Fruit fly (Drosophila melanogaster) whole organism, embryonic: Measurements from ENCODE around the gene CenB1A.

ENCODE experiments used
- Asciz ChIP-seq: fragments of 200-800 bp; sonication (Bioruptor generic); optimal IDR thresholded peaks from 2 replicates; lab custom pipeline; 2017; ENCODE audit warnings: missing biosample characterization, mild to moderate bottlenecking, missing genetic modification characterization, missing genetic modification reagents
- B-H2 ChIP-seq: fragments of 200-800 bp; sonication (Bioruptor generic); optimal IDR thresholded peaks from 2 replicates; lab custom pipeline; 2018; ENCODE audit warnings: missing biosample characterization, mild to moderate bottlenecking, missing genetic modification characterization
- BtbVII ChIP-seq: fragments of 200-800 bp; sonication (Bioruptor generic); optimal IDR thresholded peaks from 3 replicates; lab custom pipeline; 2017; ENCODE audit warnings: missing biosample characterization, mild to moderate bottlenecking, missing genetic modification characterization
- Bteb2 ChIP-seq: fragments of 200-800 bp; sonication (Bioruptor generic); optimal IDR thresholded peaks from 2 replicates; lab custom pipeline; 2016; ENCODE audit warnings: missing biosample characterization, missing genetic modification characterization
- CG10959 ChIP-seq: fragments of 200-800 bp; sonication (Bioruptor generic); IDR thresholded peaks from 2 replicates; pipeline ENCODE4 v1.3.6; 2022; ENCODE audit warnings: missing biosample characterization, missing genetic modification characterization
- CG11504 ChIP-seq: fragments of 200-800 bp; sonication (Bioruptor generic); optimal IDR thresholded peaks from 3 replicates; lab custom pipeline; 2019; ENCODE audit warnings: missing biosample characterization, mild to moderate bottlenecking, missing genetic modification characterization, moderate library complexity
- CG12299 ChIP-seq: fragments of 200-800 bp; sonication (Bioruptor generic); optimal IDR thresholded peaks from 2 replicates; lab custom pipeline; 2018; ENCODE audit warnings: missing biosample characterization, mild to moderate bottlenecking, missing genetic modification characterization
- CG12769 ChIP-seq: fragments of 200-800 bp; sonication (Bioruptor generic); optimal IDR thresholded peaks from 2 replicates; lab custom pipeline; 2019; ENCODE audit warnings: missing biosample characterization, mild to moderate bottlenecking, missing genetic modification characterization, moderate library complexity
- CG13894 ChIP-seq: fragments of 200-800 bp; sonication (Bioruptor generic); optimal IDR thresholded peaks from 3 replicates; lab custom pipeline; 2018; ENCODE audit warnings: missing biosample characterization, mild to moderate bottlenecking, missing genetic modification characterization, moderate library complexity
- CG14667 ChIP-seq: fragments of 200-800 bp; sonication (Bioruptor generic); IDR thresholded peaks from 2 replicates; pipeline ENCODE4 v1.3.6; 2022; ENCODE audit warnings: missing biosample characterization, missing genetic modification characterization
- CG15011 ChIP-seq: fragments of 200-800 bp; sonication (Bioruptor generic); optimal IDR thresholded peaks from 3 replicates; lab custom pipeline; 2018; ENCODE audit warnings: missing biosample characterization, mild to moderate bottlenecking, missing genetic modification characterization
- CG15514 ChIP-seq: fragments of 200-800 bp; sonication (Bioruptor generic); optimal IDR thresholded peaks from 3 replicates; lab custom pipeline; 2017; ENCODE audit warnings: missing biosample characterization, missing genetic modification characterization, mild to moderate bottlenecking, moderate library complexity, missing genetic modification reagents
- CG17361 ChIP-seq: fragments of 200-800 bp; sonication (Bioruptor generic); IDR thresholded peaks from 3 replicates; pipeline ENCODE4 v1.3.6; 2022; ENCODE audit warnings: missing biosample characterization, missing genetic modification characterization
- CG18599 ChIP-seq: fragments of 200-800 bp; sonication (Bioruptor generic); optimal IDR thresholded peaks from 3 replicates; lab custom pipeline; 2017; ENCODE audit warnings: missing biosample characterization, missing genetic modification characterization, mild to moderate bottlenecking, moderate library complexity, missing genetic modification reagents
- CG2678 ChIP-seq: fragments of 200-800 bp; sonication (Bioruptor generic); optimal IDR thresholded peaks from 3 replicates; lab custom pipeline; 2019; ENCODE audit warnings: missing biosample characterization, mild to moderate bottlenecking, missing genetic modification characterization, moderate library complexity
- CG2875 ChIP-seq: fragments of 200-800 bp; sonication (Bioruptor generic); optimal IDR thresholded peaks from 2 replicates; lab custom pipeline; 2017; ENCODE audit warnings: missing biosample characterization, mild to moderate bottlenecking, missing genetic modification characterization, missing genetic modification reagents
- CG31365 ChIP-seq: fragments of 200-800 bp; sonication (Bioruptor generic); optimal IDR thresholded peaks from 2 replicates; lab custom pipeline; 2018; ENCODE audit warnings: missing biosample characterization, mild to moderate bottlenecking, missing genetic modification characterization
- CG3407 ChIP-seq: fragments of 200-800 bp; sonication (Bioruptor generic); optimal IDR thresholded peaks from 2 replicates; lab custom pipeline; 2018; ENCODE audit warnings: missing biosample characterization, mild to moderate bottlenecking, missing genetic modification characterization
- Ets65A ChIP-seq: fragments of 200-800 bp; sonication (Bioruptor generic); peaks from one replicate; lab custom pipeline; 2016; ENCODE audit warnings: missing biosample characterization, missing genetic modification characterization
- Fer1 ChIP-seq: fragments of 200-800 bp; sonication (Bioruptor generic); optimal IDR thresholded peaks from 2 replicates; lab custom pipeline; 2017; ENCODE audit warnings: missing biosample characterization, mild to moderate bottlenecking, missing genetic modification characterization
- HLH54F ChIP-seq: fragments of 200-800 bp; sonication (Bioruptor generic); optimal IDR thresholded peaks from 3 replicates; lab custom pipeline; 2016; ENCODE audit warnings: missing biosample characterization, missing genetic modification characterization
- Hey ChIP-seq: fragments of 200-800 bp; sonication (Bioruptor generic); optimal IDR thresholded peaks from 3 replicates; lab custom pipeline; 2018; ENCODE audit warnings: missing biosample characterization, mild to moderate bottlenecking, missing genetic modification characterization
- Hr39 ChIP-seq: fragments of >200 bp; optimal IDR thresholded peaks from 2 replicates; lab custom pipeline; 2017
- Lim3 ChIP-seq: fragments of 200-800 bp; sonication (Bioruptor generic); IDR thresholded peaks from 2 replicates; pipeline ENCODE4 v1.3.6; 2022; ENCODE audit warnings: missing biosample characterization, missing genetic modification characterization
- Nf-YB ChIP-seq: fragments of 200-800 bp; sonication (Bioruptor generic); optimal IDR thresholded peaks from 3 replicates; lab custom pipeline; 2019; ENCODE audit warnings: missing biosample characterization, mild to moderate bottlenecking, missing genetic modification characterization, moderate library complexity
- PHDP ChIP-seq: fragments of 200-800 bp; sonication (Bioruptor generic); optimal IDR thresholded peaks from 3 replicates; lab custom pipeline; 2018; ENCODE audit warnings: missing biosample characterization, mild to moderate bottlenecking, missing genetic modification characterization, moderate library complexity
- Ssrp ChIP-seq: fragments of 200-800 bp; sonication (Bioruptor generic); optimal IDR thresholded peaks from 2 replicates; lab custom pipeline; 2018; ENCODE audit warnings: missing biosample characterization, mild to moderate bottlenecking, missing genetic modification characterization, moderate library complexity
- Tbp ChIP-seq: fragments of >200 bp; optimal IDR thresholded peaks from 2 replicates; lab custom pipeline; 2018; ENCODE audit warnings: missing biosample characterization, missing genetic modification characterization
- Vsx1 ChIP-seq: fragments of 200-800 bp; sonication (Bioruptor generic); optimal IDR thresholded peaks from 2 replicates; lab custom pipeline; 2017; ENCODE audit warnings: missing biosample characterization, mild to moderate bottlenecking, missing genetic modification characterization, missing genetic modification reagents
- bigmax ChIP-seq: fragments of 200-800 bp; sonication (Bioruptor generic); optimal IDR thresholded peaks from 2 replicates; lab custom pipeline; 2018; ENCODE audit warnings: missing biosample characterization, mild to moderate bottlenecking, missing genetic modification characterization
- caup ChIP-seq: fragments of 200-800 bp; sonication (Bioruptor generic); optimal IDR thresholded peaks from 3 replicates; lab custom pipeline; 2017; ENCODE audit warnings: missing biosample characterization, mild to moderate bottlenecking, missing genetic modification characterization, moderate library complexity; ENCODE audit not compliant: severe bottlenecking
- cwo ChIP-seq: fragments of 200-800 bp; sonication (Bioruptor generic); optimal IDR thresholded peaks from 3 replicates; lab custom pipeline; 2017; ENCODE audit warnings: missing biosample characterization, missing genetic modification characterization, mild to moderate bottlenecking, moderate library complexity, missing genetic modification reagents
- gcm2 ChIP-seq: fragments of 200-800 bp; sonication (Bioruptor generic); optimal IDR thresholded peaks from 2 replicates; lab custom pipeline; 2016; ENCODE audit warnings: missing biosample characterization, missing genetic modification characterization
- grn ChIP-seq: fragments of 200-800 bp; sonication (Bioruptor generic); optimal IDR thresholded peaks from 3 replicates; lab custom pipeline; 2017; ENCODE audit warnings: missing biosample characterization, missing genetic modification characterization
- jigr1 ChIP-seq: fragments of 200-800 bp; sonication (Bioruptor generic); IDR thresholded peaks from 3 replicates; pipeline ENCODE4 v1.3.6; 2022; ENCODE audit warnings: missing biosample characterization, missing genetic modification characterization
- jing ChIP-seq: fragments of 200-800 bp; sonication (Bioruptor generic); optimal IDR thresholded peaks from 2 replicates; lab custom pipeline; 2018; ENCODE audit warnings: missing biosample characterization, mild to moderate bottlenecking, missing genetic modification characterization
- mirr ChIP-seq: fragments of 200-800 bp; sonication (Bioruptor generic); optimal IDR thresholded peaks from 3 replicates; lab custom pipeline; 2018; ENCODE audit warnings: missing biosample characterization, mild to moderate bottlenecking, missing genetic modification characterization
- nerfin-1 ChIP-seq: fragments of 200-800 bp; sonication (Bioruptor generic); optimal IDR thresholded peaks from 3 replicates; lab custom pipeline; 2019; ENCODE audit warnings: missing biosample characterization, mild to moderate bottlenecking, missing genetic modification characterization, moderate library complexity
- pan ChIP-seq, 4 experiments: fragments of >200 bp in 3 of 4; fragments of 200-800 bp in 1 of 4; sonication (Bioruptor generic) in 1 of 4; optimal IDR thresholded peaks in 3 of 4; IDR thresholded peaks in 1 of 4; 2 replicates each; pipeline versions ENCODE4 v1.3.6 to Lab custom; 2017 to 2022; ENCODE audit warnings: missing biosample characterization in 2 of 4, missing genetic modification characterization in 2 of 4, mixed read lengths in 1 of 4
- sim ChIP-seq: fragments of 200-800 bp; sonication (Bioruptor generic); IDR thresholded peaks from 2 replicates; pipeline ENCODE4 v1.3.6; 2022; ENCODE audit warnings: missing biosample characterization, missing genetic modification characterization
- sug ChIP-seq: fragments of 200-800 bp; optimal IDR thresholded peaks from 2 replicates; lab custom pipeline; 2019; ENCODE audit warnings: missing biosample characterization, mild to moderate bottlenecking, missing genetic modification characterization, moderate library complexity
- unc-4 ChIP-seq: fragments of 200-800 bp; sonication (Bioruptor generic); IDR thresholded peaks from 2 replicates; pipeline ENCODE4 v1.3.6; 2022; ENCODE audit warnings: missing biosample characterization, missing genetic modification characterization; ENCODE audit not compliant: partially characterized antibody

CenB1A gene

DNA sequence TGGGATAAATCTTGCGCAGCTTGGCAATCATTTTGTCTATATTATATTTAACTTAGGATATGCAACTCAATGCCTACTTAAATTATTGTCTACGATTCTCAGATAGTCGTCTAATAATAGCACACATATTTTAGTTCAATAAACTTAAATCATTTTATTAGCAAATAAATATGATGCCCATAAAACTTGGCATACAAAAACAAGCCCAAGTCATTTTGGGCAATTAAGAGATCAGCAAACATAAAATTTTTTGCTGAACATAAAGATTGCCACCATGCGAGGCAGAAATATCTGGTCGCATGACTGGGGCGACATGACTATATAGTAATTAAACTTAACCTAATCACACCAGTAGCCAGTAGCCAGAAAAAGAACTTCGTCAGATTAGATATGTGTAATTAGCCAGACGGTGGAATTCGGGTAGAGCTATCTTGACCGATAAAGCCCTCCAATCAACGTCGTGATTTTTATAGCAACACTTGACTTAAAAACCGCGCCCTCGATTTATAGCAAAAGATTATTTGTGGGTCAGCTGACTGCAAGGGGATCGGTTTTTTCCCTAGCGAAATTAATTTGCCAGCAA, 43.2 kb downstream of the CenB1A start, which contains the start of gene CG13829 (continued):
- peak; percentile 95 for TF ChIP-seq Vsx1
- peak; percentile 91 for TF ChIP-seq mirr
- no peak for TF ChIP-seq CG3407 (GFP tag; lab: Kevin White, UChicago)
- peak; percentile 29 for TF ChIP-seq bigmax (GFP tag; lab: Kevin White, UChicago)
- peak; percentile 40 for TF ChIP-seq PHDP (tag; lab: Kevin White, UChicago)
- no peak for TF ChIP-seq unc-4 (GFP tag; lab: Robert Waterston, UW)
- peak; percentile 7 for TF ChIP-seq CG15514 (GFP tag; lab: Kevin White, UChicago)
- TF ChIP-seq sug (tag; lab: Kevin White, UChicago), result peak; percentile 93
- peak; percentile 20 for TF ChIP-seq caup
- TF ChIP-seq CG10959 (GFP tag; lab: Robert Waterston, UW), result no peak
- peak; percentile 8 for TF ChIP-seq CG12769
- TF ChIP-seq BtbVII, result peak; percentile 32
- TF ChIP-seq CG18599 (GFP tag; lab: Kevin White, UChicago), result peak; percentile 57
- peak; percentile 46 for TF ChIP-seq Nf-YB
- TF ChIP-seq CG2678 (tag; lab: Kevin White, UChicago), result peak; percentile 58
- peak; percentile 25 for TF ChIP-seq Fer1 (GFP tag; lab: Kevin White, UChicago)
- peak; percentile 63 for TF ChIP-seq cwo (GFP tag; lab: Kevin White, UChicago)
- peak; percentile 6 for TF ChIP-seq Hey (tag; lab: Kevin White, UChicago)
- TF ChIP-seq Asciz (GFP tag; lab: Kevin White, UChicago), result no peak
- peak; percentile 21; the same call in 1 of the 2 replicates for TF ChIP-seq Lim3 (GFP tag; lab: Robert Waterston, UW)
- no peak for TF ChIP-seq Tbp (GFP tag; lab: Kevin White, UChicago)
- TF ChIP-seq B-H2 (GFP tag; lab: Kevin White, UChicago), result peak; percentile 32
- no peak for TF ChIP-seq CG15011
- TF ChIP-seq grn, result peak; percentile 82
- peak; percentile 9 for TF ChIP-seq Ets65A (GFP tag; lab: Kevin White, UChicago)
- TF ChIP-seq CG13894 (tag; lab: Kevin White, UChicago), result peak; percentile 54

- TF ChIP-seq CG31365 (tag; lab: Kevin White, UChicago), result no peak
- TF ChIP-seq CG15514 (GFP tag; lab: Kevin White, UChicago), result no peak
- TF ChIP-seq HLH54F, result no peak
- TF ChIP-seq Bteb2 (GFP tag; lab: Kevin White, UChicago), result no peak
- TF ChIP-seq Ssrp (tag; lab: Kevin White, UChicago), result no peak
- TF ChIP-seq jigr1 (GFP tag; lab: Robert Waterston, UW), result no peak
- no peak for TF ChIP-seq CG17361 (GFP tag; lab: Robert Waterston, UW)
- no peak for TF ChIP-seq sim (GFP tag; lab: Robert Waterston, UW)
- no peak for TF ChIP-seq CG2875 (GFP tag; lab: Kevin White, UChicago)
- TF ChIP-seq gcm2 (GFP tag; lab: Kevin White, UChicago), result no peak
- TF ChIP-seq nerfin-1 (tag; lab: Kevin White, UChicago), result no peak
- TF ChIP-seq pan (optimal IDR thresholded peaks at IDR 0.05; lab: Kevin White, UChicago), result no peak
- no peak for TF ChIP-seq pan (GFP tag; optimal IDR thresholded peaks at IDR 0.05 in 1 of 2, IDR thresholded peaks at IDR 0.05 in 1 of 2)
- TF ChIP-seq CG14667 (GFP tag; lab: Robert Waterston, UW), result no peak
- no peak for TF ChIP-seq CG11504
- no peak for TF ChIP-seq Hr39
- no peak for TF ChIP-seq CG12299 (tag; lab: Kevin White, UChicago)
- no peak for TF ChIP-seq jing (GFP tag; lab: Kevin White, UChicago)
Observed at dm6 chr3R:23164134-23164533, 45.9 kb downstream of the CenB1A start.
